Worm (Caenorhabditis elegans): ENCODE data around the gene cest-34.

DNA sequence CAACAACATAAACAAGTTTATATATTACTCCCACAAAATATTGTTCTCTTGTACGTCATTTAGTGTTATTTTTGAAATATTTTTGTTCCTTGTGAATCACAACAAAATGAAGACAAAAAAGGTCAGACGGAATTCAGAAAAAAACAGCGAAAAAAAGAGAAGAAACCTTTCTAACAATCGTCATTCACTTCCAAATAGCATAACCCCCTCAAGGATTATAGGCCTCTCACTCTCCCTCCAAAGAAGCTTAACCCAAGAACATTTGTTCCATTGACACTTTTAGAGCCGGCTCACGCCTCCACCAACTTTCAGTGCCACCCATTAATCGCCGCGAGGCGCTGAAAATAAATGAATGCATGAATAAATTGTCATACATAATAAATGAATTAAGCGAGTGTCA, 17.1 kb upstream of the cest-34 start:
- no peak for TF ChIP-seq ceh-34 (tag; optimal IDR thresholded peaks at IDR 0.05)
- TF ChIP-seq ztf-16 (tag; optimal IDR thresholded peaks at IDR 0.05), result no peak
- no peak for TF ChIP-seq unc-86 (tag; optimal IDR thresholded peaks at IDR 0.05)
- no peak for TF ChIP-seq pqm-1 (tag; optimal IDR thresholded peaks at IDR 0.05)
- no peak for TF ChIP-seq zip-5 (tag; optimal IDR thresholded peaks at IDR 0.05)
- TF ChIP-seq pha-2 (tag; optimal IDR thresholded peaks at IDR 0.05), result no peak
- no peak for TF ChIP-seq unc-42 (tag; optimal IDR thresholded peaks at IDR 0.05)
- TF ChIP-seq ama-1 (optimal IDR thresholded peaks at IDR 0.05), result no peak
- no peak for TF ChIP-seq ceh-9 (tag; optimal IDR thresholded peaks at IDR 0.05)

Measured in whole organism, late embryonic.